Worm (Caenorhabditis elegans) whole organism, L4 larva: ENCODE data around the gene F21C10.11.

ENCODE experiments used
- F10B5.3 ChIP-seq: sonication (generic microtip); optimal IDR thresholded peaks from 2 replicates; lab custom pipeline; 2016; ENCODE audit warnings: mild to moderate bottlenecking, missing genetic modification characterization, missing compliant biosample characterization
- T26A8.4 ChIP-seq: fragments of 200-800 bp; sonication (Bioruptor generic); IDR thresholded peaks from 2 replicates; pipeline ENCODE4 v1.3.6; 2022; ENCODE audit warnings: missing genetic modification characterization, missing compliant biosample characterization
- Y48G9A.11 ChIP-seq: fragments of 200-800 bp; sonication (Bioruptor generic); IDR thresholded peaks from 2 replicates; pipeline ENCODE4 v1.3.6; 2022; ENCODE audit warnings: missing genetic modification reagents, missing genetic modification characterization, missing compliant biosample characterization
- Y5F2A.4 ChIP-seq: fragments of 200-800 bp; sonication (Bioruptor generic); optimal IDR thresholded peaks from 2 replicates; lab custom pipeline; 2018; ENCODE audit warnings: mild to moderate bottlenecking, missing genetic modification characterization, missing compliant biosample characterization
- ZK546.5 ChIP-seq, 2 experiments: sonication (generic microtip); optimal IDR thresholded peaks; 2 replicates each; lab custom pipeline; 2017; ENCODE audit warnings: missing biosample characterization in 2 of 2, missing genetic modification characterization in 2 of 2
- aha-1 ChIP-seq: fragments of 150-350 bp; peaks from one replicate; lab custom pipeline; 2014; ENCODE audit warnings: missing biosample characterization, missing genetic modification characterization
- aly-2 ChIP-seq: sonication (generic microtip); optimal IDR thresholded peaks from 2 replicates; lab custom pipeline; 2018; ENCODE audit warnings: missing biosample characterization, missing genetic modification characterization
- attf-4 ChIP-seq: sonication (generic microtip); optimal IDR thresholded peaks from 3 replicates; lab custom pipeline; 2017; ENCODE audit warnings: missing biosample characterization, missing genetic modification characterization
- daf-12 ChIP-seq: fragments of 150-350 bp; optimal IDR thresholded peaks from 2 replicates; lab custom pipeline; 2014; ENCODE audit warnings: missing biosample characterization, missing genetic modification reagents, missing genetic modification characterization
- dmd-6 ChIP-seq: fragments of 200-800 bp; sonication (Bioruptor generic); IDR thresholded peaks from 2 replicates; pipeline ENCODE4 v1.3.6; 2022; ENCODE audit warnings: missing genetic modification reagents, missing genetic modification characterization, missing compliant biosample characterization
- dpl-1 ChIP-seq: fragments of 150-350 bp; optimal IDR thresholded peaks from 2 replicates; lab custom pipeline; 2014; ENCODE audit warnings: missing biosample characterization, missing genetic modification reagents, missing genetic modification characterization
- dve-1 ChIP-seq: sonication (generic microtip); optimal IDR thresholded peaks from 2 replicates; lab custom pipeline; 2017; ENCODE audit warnings: antibody characterized with exemption, mild to moderate bottlenecking, missing genetic modification characterization, missing compliant biosample characterization; ENCODE audit not compliant: insufficient read depth
- egl-27 ChIP-seq: sonication (generic microtip); optimal IDR thresholded peaks from 3 replicates; lab custom pipeline; 2017; ENCODE audit warnings: missing biosample characterization, missing genetic modification reagents, missing genetic modification characterization
- fkh-10 ChIP-seq: fragments of 150-350 bp; optimal IDR thresholded peaks from 2 replicates; lab custom pipeline; 2014; ENCODE audit warnings: missing biosample characterization, missing genetic modification reagents, missing genetic modification characterization
- gei-8 ChIP-seq: fragments of 200-800 bp; sonication (Bioruptor generic); optimal IDR thresholded peaks from 2 replicates; lab custom pipeline; 2018; ENCODE audit warnings: mild to moderate bottlenecking, missing genetic modification characterization, missing compliant biosample characterization
- hif-1 ChIP-seq, 2 experiments: sonication (generic microtip); optimal IDR thresholded peaks; 2 replicates each; lab custom pipeline; 2016 to 2017; ENCODE audit warnings: missing compliant biosample characterization in 2 of 2, missing genetic modification characterization in 2 of 2, missing genetic modification reagents in 2 of 2, missing genotype in 2 of 2, mild to moderate bottlenecking in 1 of 2
- hlh-11 ChIP-seq: fragments of 200-800 bp; sonication (Bioruptor generic); optimal IDR thresholded peaks from 2 replicates; lab custom pipeline; 2018; ENCODE audit warnings: mild to moderate bottlenecking, missing genetic modification characterization, missing compliant biosample characterization
- hlh-30 ChIP-seq: sonication (generic microtip); optimal IDR thresholded peaks from 2 replicates; lab custom pipeline; 2017; ENCODE audit warnings: antibody characterized with exemption, mild to moderate bottlenecking, missing genetic modification characterization, missing compliant biosample characterization; ENCODE audit not compliant: insufficient read depth
- jun-1 ChIP-seq: fragments of 150-350 bp; optimal IDR thresholded peaks from 2 replicates; lab custom pipeline; 2014; ENCODE audit warnings: missing biosample characterization, missing genetic modification reagents, missing genetic modification characterization
- lim-7 ChIP-seq: fragments of 200-800 bp; sonication (Bioruptor generic); IDR thresholded peaks from 2 replicates; pipeline ENCODE4 v1.3.6; 2022; ENCODE audit warnings: missing genetic modification characterization, missing compliant biosample characterization
- lin-29 ChIP-seq: fragments of 200-800 bp; sonication (Bioruptor generic); IDR thresholded peaks from 2 replicates; pipeline ENCODE4 v1.3.6; 2022; ENCODE audit warnings: missing genetic modification reagents, missing genetic modification characterization, missing compliant biosample characterization
- mdl-1 ChIP-seq, 2 experiments: fragments of 150-350 bp in 1 of 2; sonication (generic microtip) in 1 of 2; optimal IDR thresholded peaks; 2 replicates each; lab custom pipeline; 2014 to 2017; ENCODE audit warnings: missing biosample characterization in 2 of 2, missing genetic modification characterization in 2 of 2
- mxl-2 ChIP-seq: fragments of 200-800 bp; sonication (Bioruptor generic); conservative IDR thresholded peaks from 2 replicates; pipeline ENCODE4 v1.3.6; 2022; ENCODE audit warnings: missing genetic modification reagents, missing genetic modification characterization, missing compliant biosample characterization
- nhr-102 ChIP-seq: sonication (generic microtip); optimal IDR thresholded peaks from 2 replicates; lab custom pipeline; 2016; ENCODE audit warnings: mild to moderate bottlenecking, missing genetic modification characterization, moderate library complexity, missing compliant biosample characterization
- nhr-25 ChIP-seq: sonication (generic microtip); optimal IDR thresholded peaks from 2 replicates; lab custom pipeline; 2017; ENCODE audit warnings: missing genetic modification characterization, mild to moderate bottlenecking, missing compliant biosample characterization, antibody characterized with exemption, moderate library complexity, borderline replicate concordance; ENCODE audit not compliant: insufficient read depth
- nhr-28 ChIP-seq: fragments of 150-350 bp; optimal IDR thresholded peaks from 2 replicates; lab custom pipeline; 2014; ENCODE audit warnings: missing biosample characterization, missing genetic modification characterization
- saeg-2 ChIP-seq: fragments of 200-800 bp; sonication (Bioruptor generic); IDR thresholded peaks from 2 replicates; pipeline ENCODE4 v1.3.6; 2022; ENCODE audit warnings: missing genetic modification reagents, missing genetic modification characterization, missing compliant biosample characterization
- skn-1 ChIP-seq: fragments of 150-350 bp; optimal IDR thresholded peaks from 2 replicates; lab custom pipeline; 2014; ENCODE audit warnings: missing biosample characterization, missing genetic modification characterization
- spr-1 ChIP-seq: sonication (generic microtip); optimal IDR thresholded peaks from 2 replicates; lab custom pipeline; 2016; ENCODE audit warnings: mild to moderate bottlenecking, missing genetic modification characterization, missing compliant biosample characterization
- spr-3 ChIP-seq: fragments of 200-800 bp; sonication (Bioruptor generic); optimal IDR thresholded peaks from 2 replicates; lab custom pipeline; 2018; ENCODE audit warnings: mild to moderate bottlenecking, missing genetic modification characterization, missing compliant biosample characterization
- tra-1 ChIP-seq: fragments of 200-800 bp; sonication (Bioruptor generic); IDR thresholded peaks from 2 replicates; pipeline ENCODE4 v1.3.6; 2022; ENCODE audit warnings: missing genetic modification reagents, missing genetic modification characterization, missing compliant biosample characterization
- unc-39 ChIP-seq: sonication (generic microtip); optimal IDR thresholded peaks from 2 replicates; lab custom pipeline; 2017; ENCODE audit warnings: missing biosample characterization, missing genetic modification characterization
- unc-62 ChIP-seq, 3 experiments: fragments of 150-350 bp in 1 of 3; sonication (generic microtip); optimal IDR thresholded peaks in 2 of 3; peaks in 1 of 3; 1 replicate in 1 of 3; 2 replicates in 2 of 3; lab custom pipeline; 2014 to 2017; ENCODE audit warnings: missing biosample characterization in 3 of 3, missing genetic modification characterization in 3 of 3, missing genetic modification reagents in 3 of 3, missing genotype in 1 of 3
- vab-7 ChIP-seq: fragments of 200-800 bp; sonication (Bioruptor generic); IDR thresholded peaks from 2 replicates; pipeline ENCODE4 v1.3.6; 2022; ENCODE audit warnings: missing genetic modification reagents, missing genetic modification characterization, missing compliant biosample characterization
- zag-1 ChIP-seq: fragments of 150-350 bp; optimal IDR thresholded peaks from 2 replicates; lab custom pipeline; 2014; ENCODE audit warnings: missing biosample characterization, missing genetic modification characterization
- ztf-7 ChIP-seq: fragments of 150-350 bp; optimal IDR thresholded peaks from 2 replicates; lab custom pipeline; 2014; ENCODE audit warnings: missing biosample characterization, missing genetic modification characterization

F21C10.11 gene

ce11 chrV:9109281-9109680 is 14.0 kb upstream of the F21C10.11 start, which contains the start of gene pqn-31:
TSS of gene pqn-31 (plus strand) at chrV:9109581.
- no peak for TF ChIP-seq mxl-2 (GFP tag; lab: Robert Waterston, UW)
- TF ChIP-seq gei-8: no peak
- TF ChIP-seq attf-4 (tag; lab: Kevin White, UChicago): no peak
- TF ChIP-seq nhr-28 (tag; lab: Kevin White, UChicago): no peak
- no peak for TF ChIP-seq unc-39 (tag; lab: Kevin White, UChicago)
- no peak for TF ChIP-seq lim-7 (GFP tag; lab: Robert Waterston, UW)
- TF ChIP-seq T26A8.4 (GFP tag; lab: Robert Waterston, UW): no peak
- no peak for TF ChIP-seq fkh-10 (GFP tag; lab: Kevin White, UChicago)
- no peak for TF ChIP-seq aha-1 (tag; lab: Kevin White, UChicago)
- TF ChIP-seq hlh-11 (tag; lab: Kevin White, UChicago): no peak
- no peak for TF ChIP-seq ZK546.5 (tag; optimal IDR thresholded peaks at IDR 0.05; lab: Kevin White, UChicago)
- TF ChIP-seq daf-12 (tag; lab: Kevin White, UChicago): no peak
- no peak for TF ChIP-seq skn-1 (tag; lab: Kevin White, UChicago)
- no peak for TF ChIP-seq egl-27 (tag; lab: Kevin White, UChicago)
- TF ChIP-seq hlh-30: no peak
- no peak for TF ChIP-seq tra-1 (GFP tag; lab: Robert Waterston, UW)
- TF ChIP-seq spr-3 (GFP tag; lab: Kevin White, UChicago): no peak
- TF ChIP-seq lin-29: no peak
- no peak for TF ChIP-seq jun-1 (tag; lab: Kevin White, UChicago)
- TF ChIP-seq, all 104 proteins: peak for 0

ce11 chrV:9111957-9112356 is 11.3 kb upstream of the F21C10.11 start:
- TF ChIP-seq Y48G9A.11: no peak
- no peak for TF ChIP-seq Y5F2A.4 (GFP tag; lab: Kevin White, UChicago)
- TF ChIP-seq unc-39 (tag; lab: Kevin White, UChicago): no peak
- TF ChIP-seq unc-62 (GFP tag; optimal IDR thresholded peaks at IDR 0.05 in 1 of 2; lab: Kevin White, UChicago): peak in 1 of 2 experiments; percentile 73
- TF ChIP-seq unc-62 (tag; optimal IDR thresholded peaks at IDR 0.05; lab: Kevin White, UChicago): no peak
- no peak for TF ChIP-seq spr-1
- TF ChIP-seq mdl-1 (tag; optimal IDR thresholded peaks at IDR 0.05; lab: Kevin White, UChicago): no peak
- TF ChIP-seq, all 104 proteins: peak for 1

- TF ChIP-seq dmd-6 (GFP tag; lab: Robert Waterston, UW) (no peak), hif-1 (tag; optimal IDR thresholded peaks at IDR 0.05; lab: Kevin White, UChicago) (no peak), ztf-7 (tag; lab: Kevin White, UChicago) (no peak), Y48G9A.11 (no peak)
Observed at ce11 chrV:9112467-9112866, 10.8 kb upstream of the F21C10.11 start, which contains the start of gene F21C10.7. TSS of gene F21C10.7 (plus strand) at chrV:9112767.

ce11 chrV:9122004-9122403 is 1.3 kb upstream of the F21C10.11 start, which contains the start of gene F21C10.13:
TSS of gene F21C10.13 (plus strand) at chrV:9122304.
- TF ChIP-seq F10B5.3 (tag; lab: Kevin White, UChicago) (no peak), aha-1 (tag; lab: Kevin White, UChicago) (no peak), vab-7 (GFP tag; lab: Robert Waterston, UW) (no peak), aly-2 (no peak), unc-39 (tag; lab: Kevin White, UChicago) (no peak)
- TF ChIP-seq, all 104 proteins: peak for 0

- TF ChIP-seq saeg-2 (GFP tag; lab: Robert Waterston, UW) (no peak), Y5F2A.4 (GFP tag; lab: Kevin White, UChicago) (no peak), dve-1 (tag; lab: Kevin White, UChicago) (no peak), dpl-1 (GFP tag; lab: Kevin White, UChicago) (no peak), nhr-102 (tag; lab: Kevin White, UChicago) (no peak), unc-62 (GFP tag; optimal IDR thresholded peaks at IDR 0.05 in 1 of 2; lab: Kevin White, UChicago) (no peak), unc-62 (tag; optimal IDR thresholded peaks at IDR 0.05; lab: Kevin White, UChicago) (no peak), zag-1 (tag; lab: Kevin White, UChicago) (no peak), nhr-25 (no peak)
Observed at ce11 chrV:9124180-9124579, 894 bp downstream of the F21C10.11 start, which contains the start of gene F21C10.6. TSS of gene F21C10.6 (plus strand) at chrV:9124480.
